Fruit fly (Drosophila melanogaster) whole organism, wandering third instar larva: ENCODE results near the gene CG42505.
A peak's percentile ranks its signal among the peaks of the same experiment; 100 is the strongest.

Experiments
- Abd-B ChIP-seq: fragments of >200 bp; optimal IDR thresholded peaks from 2 replicates; lab custom pipeline; 2017; ENCODE audit warnings: missing biosample characterization, missing genetic modification characterization
- CG32264 ChIP-seq: fragments of 200-800 bp; sonication (Bioruptor generic); optimal IDR thresholded peaks from 2 replicates; lab custom pipeline; 2016; ENCODE audit warnings: missing biosample characterization, missing genetic modification characterization
- CG9705 ChIP-seq: fragments of 200-800 bp; sonication (Bioruptor generic); optimal IDR thresholded peaks from 2 replicates; lab custom pipeline; 2018; ENCODE audit warnings: missing biosample characterization, mild to moderate bottlenecking, missing genetic modification characterization
- CrebA ChIP-seq: fragments of 200-800 bp; sonication (Bioruptor generic); optimal IDR thresholded peaks from 2 replicates; lab custom pipeline; 2016; ENCODE audit warnings: missing biosample characterization, mild to moderate bottlenecking, missing genetic modification characterization, borderline replicate concordance
- Dfd ChIP-seq: fragments of >200 bp; optimal IDR thresholded peaks from 2 replicates; lab custom pipeline; 2017; ENCODE audit warnings: missing biosample characterization, missing genetic modification characterization
- Dif ChIP-seq: fragments of 200-275, 200-300 bp; sonication (Bioruptor generic); optimal IDR thresholded peaks from 2 replicates; lab custom pipeline; 2018; ENCODE audit warnings: missing biosample characterization, missing genetic modification characterization; ENCODE audit not compliant: partially characterized antibody
- GATAd ChIP-seq: sonication (Bioruptor generic); optimal IDR thresholded peaks from 2 replicates; lab custom pipeline; 2016; ENCODE audit warnings: missing biosample characterization, missing genetic modification characterization
- HLH106 ChIP-seq: fragments of 200-800 bp; optimal IDR thresholded peaks from 3 replicates; lab custom pipeline; 2019; ENCODE audit warnings: missing biosample characterization, mild to moderate bottlenecking, missing genetic modification characterization, moderate library complexity
- Hnf4 ChIP-seq: fragments of 200-800 bp; sonication (Bioruptor generic); optimal IDR thresholded peaks from 2 replicates; lab custom pipeline; 2016; ENCODE audit warnings: missing biosample characterization, mild to moderate bottlenecking, missing genetic modification characterization
- Hr78 ChIP-seq: fragments of >200 bp; optimal IDR thresholded peaks from 2 replicates; lab custom pipeline; 2017; ENCODE audit warnings: missing biosample characterization, missing genetic modification characterization
- Hr83 ChIP-seq: fragments of 200-300 bp; sonication (Bioruptor generic); optimal IDR thresholded peaks from 2 replicates; lab custom pipeline; 2016; ENCODE audit warnings: missing biosample characterization, mild to moderate bottlenecking, missing genetic modification characterization, moderate library complexity; ENCODE audit not compliant: poor library complexity, severe bottlenecking
- Jra ChIP-seq: sonication (Bioruptor generic); optimal IDR thresholded peaks from 2 replicates; lab custom pipeline; 2016; ENCODE audit warnings: missing biosample characterization, missing genetic modification characterization
- Mio ChIP-seq: sonication (Bioruptor generic); optimal IDR thresholded peaks from 2 replicates; lab custom pipeline; 2016; ENCODE audit warnings: missing biosample characterization, missing genetic modification characterization
- Myc ChIP-seq: fragments of >200 bp; optimal IDR thresholded peaks from 2 replicates; lab custom pipeline; 2017
- N ChIP-seq: fragments of >200 bp; optimal IDR thresholded peaks from 2 replicates; lab custom pipeline; 2018; ENCODE audit warnings: missing biosample characterization, missing external identifiers, missing genetic modification characterization
- OdsH ChIP-seq: fragments of 200-800 bp; sonication (Bioruptor generic); optimal IDR thresholded peaks from 2 replicates; lab custom pipeline; 2016; ENCODE audit warnings: missing biosample characterization, mild to moderate bottlenecking, missing genetic modification characterization
- Rel ChIP-seq, 2 experiments: fragments of 200-800 bp; sonication (Bioruptor generic) in 1 of 2; optimal IDR thresholded peaks; 2 replicates in 1 of 2; 3 replicates in 1 of 2; lab custom pipeline; 2016 to 2019; ENCODE audit warnings: mild to moderate bottlenecking in 2 of 2, missing biosample characterization in 2 of 2, missing genetic modification characterization in 2 of 2, moderate library complexity in 1 of 2
- Sp1 ChIP-seq: fragments of 200-800 bp; sonication (Bioruptor generic); optimal IDR thresholded peaks from 3 replicates; lab custom pipeline; 2019; ENCODE audit warnings: missing biosample characterization, mild to moderate bottlenecking, missing genetic modification characterization, moderate library complexity
- Vsx2 ChIP-seq: fragments of 200-300, 225-300 bp; sonication (Bioruptor generic); optimal IDR thresholded peaks from 2 replicates; lab custom pipeline; 2018; ENCODE audit warnings: missing biosample characterization, missing genetic modification characterization; ENCODE audit not compliant: partially characterized antibody
- br ChIP-seq: fragments of 200-800 bp; sonication (Bioruptor generic); optimal IDR thresholded peaks from 2 replicates; lab custom pipeline; 2016; ENCODE audit warnings: missing biosample characterization, missing genetic modification characterization
- brk ChIP-seq: fragments of 200-800 bp; sonication (Bioruptor generic); optimal IDR thresholded peaks from 2 replicates; lab custom pipeline; 2016; ENCODE audit warnings: missing biosample characterization, mild to moderate bottlenecking, missing genetic modification characterization
- dl ChIP-seq, 2 experiments: fragments of 175-275, 200-275 bp in 1 of 2; fragments of 200-275 bp in 1 of 2; sonication (Bioruptor generic); optimal IDR thresholded peaks; lab custom pipeline; 2018; ENCODE audit warnings: mild to moderate bottlenecking in 2 of 2, missing biosample characterization in 2 of 2, missing genetic modification characterization in 2 of 2, moderate library complexity in 2 of 2; ENCODE audit not compliant: partially characterized antibody in 2 of 2, insufficient read depth in 1 of 2
- dmrt93B ChIP-seq: fragments of 200-800 bp; sonication (Bioruptor generic); optimal IDR thresholded peaks from 2 replicates; lab custom pipeline; 2018; ENCODE audit warnings: missing biosample characterization, mild to moderate bottlenecking, missing genetic modification characterization
- dsf ChIP-seq: sonication (Bioruptor generic); optimal IDR thresholded peaks from 2 replicates; lab custom pipeline; 2016; ENCODE audit warnings: missing biosample characterization, missing genetic modification characterization, borderline replicate concordance
- ey ChIP-seq: fragments of 200-800 bp; sonication (Bioruptor generic); optimal IDR thresholded peaks from 2 replicates; lab custom pipeline; 2016; ENCODE audit warnings: missing biosample characterization, missing genetic modification characterization
- foxo ChIP-seq, 2 experiments: fragments of 200-800 bp; sonication (Bioruptor generic); optimal IDR thresholded peaks; 2 replicates in 1 of 2; 3 replicates in 1 of 2; lab custom pipeline; 2016 to 2017; ENCODE audit warnings: missing biosample characterization in 2 of 2, missing genetic modification characterization in 2 of 2
- fru ChIP-seq: fragments of 200-800 bp; sonication (Bioruptor generic); optimal IDR thresholded peaks from 3 replicates; lab custom pipeline; 2016; ENCODE audit warnings: missing biosample characterization, mild to moderate bottlenecking, missing genetic modification characterization
- h ChIP-seq: fragments of 200-800 bp; sonication (Bioruptor generic); optimal IDR thresholded peaks from 3 replicates; lab custom pipeline; 2016; ENCODE audit warnings: missing biosample characterization, mild to moderate bottlenecking, missing genetic modification characterization
- jim ChIP-seq: fragments of 175-275, 200-325 bp; sonication (Bioruptor generic); optimal IDR thresholded peaks from 2 replicates; lab custom pipeline; 2016; ENCODE audit warnings: missing biosample characterization, mild to moderate bottlenecking, missing genetic modification characterization
- lola ChIP-seq: fragments of >200 bp; optimal IDR thresholded peaks from 2 replicates; lab custom pipeline; 2017; ENCODE audit warnings: missing biosample characterization, missing genetic modification characterization
- pan ChIP-seq: fragments of >200 bp; optimal IDR thresholded peaks from 2 replicates; lab custom pipeline; 2017
- psq ChIP-seq: fragments of 200-800 bp; sonication (Bioruptor generic); optimal IDR thresholded peaks from 3 replicates; lab custom pipeline; 2017; ENCODE audit warnings: missing biosample characterization, mild to moderate bottlenecking, missing genetic modification characterization, moderate library complexity
- rgr ChIP-seq: fragments of 200-800 bp; sonication (Bioruptor generic); optimal IDR thresholded peaks from 3 replicates; lab custom pipeline; 2016; ENCODE audit warnings: missing biosample characterization, mild to moderate bottlenecking, missing genetic modification characterization
- sage ChIP-seq: fragments of 200-800 bp; sonication (Bioruptor generic); optimal IDR thresholded peaks from 2 replicates; lab custom pipeline; 2016; ENCODE audit warnings: missing biosample characterization, mild to moderate bottlenecking, missing genetic modification characterization
- sv ChIP-seq: fragments of 200-800 bp; sonication (Bioruptor generic); optimal IDR thresholded peaks from 3 replicates; lab custom pipeline; 2016; ENCODE audit warnings: missing biosample characterization, missing genetic modification characterization
- tai ChIP-seq: sonication (Bioruptor generic); optimal IDR thresholded peaks from 2 replicates; lab custom pipeline; 2016; ENCODE audit warnings: missing biosample characterization, missing genetic modification characterization
- usp ChIP-seq: fragments of >200 bp; optimal IDR thresholded peaks from 2 replicates; lab custom pipeline; 2017; ENCODE audit warnings: missing biosample characterization, missing genetic modification characterization
- woc ChIP-seq: sonication (Bioruptor generic); optimal IDR thresholded peaks from 2 replicates; lab custom pipeline; 2016; ENCODE audit warnings: missing biosample characterization, mild to moderate bottlenecking, missing genetic modification characterization

Gene CG42505

dm6 chr3R:12031657-12032056, at the start of gene CG42505, which contains the start of the genes CG31358 and CG42504:
Gene CG42505, minus strand, starts transcription at chr3R:12031757.
Gene CG31358, minus strand, starts transcription at chr3R:12031757.
Gene CG42504, minus strand, starts transcription at chr3R:12031757.
- TF ChIP-seq woc (GFP tag; lab: Kevin White, UChicago) (no peak), Jra (GFP tag; lab: Kevin White, UChicago) (no peak), tai (GFP tag; lab: Kevin White, UChicago) (no peak), Myc (lab: Kevin White, UChicago) (no peak), dmrt93B (GFP tag; lab: Kevin White, UChicago) (no peak)

DNA sequence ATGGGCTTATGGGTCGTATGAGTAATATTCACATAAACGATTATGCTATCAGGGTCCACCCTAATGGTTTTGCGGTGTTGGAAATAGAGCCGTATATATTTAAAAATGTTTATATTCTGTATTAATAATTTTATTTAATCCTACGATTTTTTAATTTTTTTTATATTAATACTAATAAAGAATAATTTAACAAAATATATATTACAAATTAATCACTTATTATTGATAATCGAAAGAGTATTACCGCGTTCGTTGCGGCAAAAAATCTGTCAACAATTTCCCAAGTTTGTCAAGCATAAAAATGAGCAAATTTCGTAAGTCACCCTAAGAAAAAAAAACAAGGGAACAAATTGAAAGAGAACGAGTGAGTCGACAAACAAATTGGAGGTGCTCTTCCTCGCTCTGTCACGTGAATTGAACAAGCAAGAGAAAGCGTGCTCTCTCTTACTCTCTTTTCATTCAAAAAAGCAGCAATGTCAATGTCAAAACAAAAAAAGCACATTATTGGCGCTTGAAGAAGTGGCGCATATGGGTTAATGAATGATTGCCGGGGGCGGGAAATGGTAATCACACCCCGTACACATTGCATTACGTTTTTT, 48.9 kb upstream of the CG42505 start:
- no peak for TF ChIP-seq brk (GFP tag; lab: Kevin White, UChicago)
- no peak for TF ChIP-seq GATAd (GFP tag; lab: Kevin White, UChicago)
- TF ChIP-seq woc (GFP tag; lab: Kevin White, UChicago), result no peak
- TF ChIP-seq Abd-B (GFP tag; lab: Kevin White, UChicago), result no peak
- peak; percentile 3 for TF ChIP-seq Dif (GFP tag; lab: Kevin White, UChicago)
- TF ChIP-seq Myc (lab: Kevin White, UChicago), result no peak

DNA sequence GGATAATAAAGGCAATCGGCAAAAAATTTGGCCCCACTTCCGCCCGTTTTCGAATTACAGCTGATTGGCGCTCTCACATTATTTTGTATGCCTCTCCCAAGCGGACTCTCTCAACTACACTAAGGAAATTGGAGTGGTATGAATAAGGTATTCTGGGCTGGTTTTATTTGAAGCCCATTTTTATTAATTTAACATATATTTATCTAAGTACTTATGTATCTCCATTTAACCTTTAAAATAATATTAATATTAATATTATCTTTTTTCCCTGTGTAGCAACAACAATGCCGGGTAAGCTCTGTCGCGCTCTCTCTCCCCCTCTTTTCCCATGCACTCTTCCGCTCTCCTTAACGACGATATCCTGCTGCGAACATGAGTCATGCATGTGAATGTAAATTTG, 47.4 kb upstream of the CG42505 start:
- TF ChIP-seq foxo (GFP tag; optimal IDR thresholded peaks at IDR 0.05; lab: Kevin White, UChicago), result peak in 1 of 2 experiments; percentile 80
- no peak for TF ChIP-seq Mio
- TF ChIP-seq rgr (GFP tag; lab: Kevin White, UChicago), result peak; percentile 82
- TF ChIP-seq Rel (GFP tag; optimal IDR thresholded peaks at IDR 0.05; lab: Kevin White, UChicago), result no peak
- peak; percentile 64 for TF ChIP-seq Rel (tag; optimal IDR thresholded peaks at IDR 0.05; lab: Kevin White, UChicago)
- no peak for TF ChIP-seq Jra (GFP tag; lab: Kevin White, UChicago)
- no peak for TF ChIP-seq Dif (GFP tag; lab: Kevin White, UChicago)
- TF ChIP-seq CrebA (GFP tag; lab: Kevin White, UChicago), result no peak
- TF ChIP-seq Hr83, result no peak
- TF ChIP-seq fru (GFP tag; lab: Kevin White, UChicago), result peak; percentile 72
- TF ChIP-seq CG9705 (GFP tag; lab: Kevin White, UChicago), result peak; percentile 75
- TF ChIP-seq N (GFP tag; lab: Kevin White, UChicago), result no peak
- TF ChIP-seq GATAd (GFP tag; lab: Kevin White, UChicago), result no peak
- TF ChIP-seq h (GFP tag; lab: Kevin White, UChicago), result peak; percentile 78
- peak; percentile 84 for TF ChIP-seq Sp1 (GFP tag; lab: Kevin White, UChicago)
- TF ChIP-seq sage (GFP tag; lab: Kevin White, UChicago), result peak; percentile 52
- TF ChIP-seq CG32264 (GFP tag; lab: Kevin White, UChicago), result no peak
- TF ChIP-seq dl (GFP tag; optimal IDR thresholded peaks at IDR 0.05; lab: Kevin White, UChicago; ENCODE audit: insufficient read depth in 1 of 2, partially characterized antibody in 2 of 2), result no peak
- TF ChIP-seq dsf (GFP tag; lab: Kevin White, UChicago), result no peak
- no peak for TF ChIP-seq pan
- TF ChIP-seq psq (GFP tag; lab: Kevin White, UChicago), result peak; percentile 68
- TF ChIP-seq Dfd (GFP tag; lab: Kevin White, UChicago), result no peak
- no peak for TF ChIP-seq jim
- peak; percentile 56 for TF ChIP-seq Hnf4
- peak; percentile 43 for TF ChIP-seq br
- no peak for TF ChIP-seq tai (GFP tag; lab: Kevin White, UChicago)
- TF ChIP-seq OdsH, result peak; percentile 68
- TF ChIP-seq sv (GFP tag; lab: Kevin White, UChicago), result no peak
- TF ChIP-seq ey (GFP tag; lab: Kevin White, UChicago), result peak; percentile 5
- no peak for TF ChIP-seq lola (GFP tag; lab: Kevin White, UChicago)
- no peak for TF ChIP-seq Vsx2 (GFP tag; lab: Kevin White, UChicago)
- TF ChIP-seq woc (GFP tag; lab: Kevin White, UChicago), result peak; percentile 21
- TF ChIP-seq HLH106 (tag; lab: Kevin White, UChicago), result peak; percentile 93
- no peak for TF ChIP-seq Hr78
- TF ChIP-seq brk (GFP tag; lab: Kevin White, UChicago), result peak; percentile 47
- no peak for TF ChIP-seq Myc (lab: Kevin White, UChicago)
- TF ChIP-seq dmrt93B (GFP tag; lab: Kevin White, UChicago), result peak; percentile 70
- TF ChIP-seq Abd-B (GFP tag; lab: Kevin White, UChicago), result no peak
- no peak for TF ChIP-seq usp (GFP tag; lab: Kevin White, UChicago)
